Worm (Caenorhabditis elegans): ENCODE measurements around the gene Y77E11A.12.

The Y77E11A.12 gene

DNA sequence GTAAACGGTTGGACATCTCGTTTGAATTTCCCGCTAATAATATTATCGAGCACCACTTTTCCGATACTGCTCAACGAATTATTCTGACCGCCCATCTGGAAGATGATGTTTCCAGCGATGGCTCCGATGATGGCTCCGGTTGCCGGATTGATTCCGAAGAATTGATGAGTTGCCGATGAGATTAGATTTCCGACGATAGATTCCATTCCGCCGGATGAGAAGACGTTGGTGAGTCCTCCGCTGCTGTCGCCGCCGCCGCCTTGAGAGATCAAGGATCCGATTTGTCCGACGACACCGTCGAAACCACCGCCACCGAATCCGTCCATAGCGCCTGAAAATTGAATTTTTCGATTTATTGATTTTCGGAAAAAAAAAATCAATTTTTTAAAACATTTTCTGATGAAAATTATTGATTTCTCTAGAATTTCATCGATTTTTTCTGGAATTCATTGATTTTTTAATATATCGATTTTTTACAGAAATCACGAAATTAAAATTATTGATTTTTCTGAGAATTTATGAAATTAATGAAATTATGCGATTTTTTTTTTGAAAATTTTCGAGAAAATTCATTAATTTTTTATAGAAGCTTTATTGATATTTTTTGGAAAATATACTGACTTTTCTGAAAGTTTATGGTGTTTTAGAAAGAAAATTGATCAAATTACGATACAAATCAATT, 30.8 kb downstream of the Y77E11A.12 start:
- no peak for TF ChIP-seq fos-1 (tag; optimal IDR thresholded peaks at IDR 0.05)
- no peak for TF ChIP-seq nhr-11 (tag; optimal IDR thresholded peaks at IDR 0.05)
- no peak for TF ChIP-seq ceh-82 (tag; optimal IDR thresholded peaks at IDR 0.05)
- no peak for TF ChIP-seq elt-1 (tag; optimal IDR thresholded peaks at IDR 0.05)
- TF ChIP-seq nhr-6 (tag; optimal IDR thresholded peaks at IDR 0.05): no peak
- no peak for TF ChIP-seq unc-62 (GFP tag; optimal IDR thresholded peaks at IDR 0.05)
- TF ChIP-seq nhr-25 (tag; optimal IDR thresholded peaks at IDR 0.05): no peak
- TF ChIP-seq dmd-4 (tag; optimal IDR thresholded peaks at IDR 0.05): no peak
- TF ChIP-seq crh-2 (tag; optimal IDR thresholded peaks at IDR 0.05): no peak
- TF ChIP-seq snpc-4 (tag; optimal IDR thresholded peaks at IDR 0.05): no peak
- TF ChIP-seq blmp-1 (tag; optimal IDR thresholded peaks at IDR 0.05; ENCODE audit: insufficient read depth): no peak
- no peak for TF ChIP-seq gmeb-1 (tag; optimal IDR thresholded peaks at IDR 0.05)
- no peak for TF ChIP-seq lin-11 (tag; optimal IDR thresholded peaks at IDR 0.05)
- no peak for TF ChIP-seq nhr-21 (tag; optimal IDR thresholded peaks at IDR 0.05)

DNA sequence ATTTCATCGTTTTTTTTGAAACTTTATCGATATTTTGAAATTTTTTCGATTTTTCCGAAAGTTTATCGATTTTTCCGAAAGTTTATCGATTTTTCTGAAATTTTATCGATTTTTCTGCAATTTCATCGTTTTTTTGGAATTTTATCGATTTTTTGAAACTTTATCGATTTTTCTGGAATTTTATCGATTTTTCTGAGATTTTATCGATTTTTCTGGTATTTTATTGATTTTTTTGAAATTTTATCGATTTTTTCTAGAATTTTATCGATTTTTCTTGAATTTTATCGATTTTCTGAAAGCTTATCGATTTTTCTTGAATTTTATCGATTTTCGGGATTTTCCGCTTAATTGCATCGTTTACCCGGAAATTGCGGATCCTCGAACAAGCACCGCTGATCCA, 31.4 kb downstream of the Y77E11A.12 start:
- TF ChIP-seq snpc-4 (tag; optimal IDR thresholded peaks at IDR 0.05) (no peak), nhr-25 (tag; optimal IDR thresholded peaks at IDR 0.05) (no peak), sem-4 (tag; optimal IDR thresholded peaks at IDR 0.05) (no peak), ZK546.5 (tag; optimal IDR thresholded peaks at IDR 0.05) (no peak), fos-1 (tag; optimal IDR thresholded peaks at IDR 0.05) (no peak), alr-1 (tag; optimal IDR thresholded peaks at IDR 0.05) (no peak), dmd-4 (tag; optimal IDR thresholded peaks at IDR 0.05) (no peak), lin-39 (tag; optimal IDR thresholded peaks at IDR 0.05) (no peak), crh-2 (tag; optimal IDR thresholded peaks at IDR 0.05) (no peak), nhr-11 (tag; optimal IDR thresholded peaks at IDR 0.05) (no peak), lin-13 (GFP tag; optimal IDR thresholded peaks at IDR 0.05) (no peak), ztf-4 (tag; optimal IDR thresholded peaks at IDR 0.05) (no peak), elt-3 (tag; optimal IDR thresholded peaks at IDR 0.05) (no peak), R02D3.7 (tag; optimal IDR thresholded peaks at IDR 0.05) (no peak), unc-62 (GFP tag; optimal IDR thresholded peaks at IDR 0.05) (no peak)

DNA sequence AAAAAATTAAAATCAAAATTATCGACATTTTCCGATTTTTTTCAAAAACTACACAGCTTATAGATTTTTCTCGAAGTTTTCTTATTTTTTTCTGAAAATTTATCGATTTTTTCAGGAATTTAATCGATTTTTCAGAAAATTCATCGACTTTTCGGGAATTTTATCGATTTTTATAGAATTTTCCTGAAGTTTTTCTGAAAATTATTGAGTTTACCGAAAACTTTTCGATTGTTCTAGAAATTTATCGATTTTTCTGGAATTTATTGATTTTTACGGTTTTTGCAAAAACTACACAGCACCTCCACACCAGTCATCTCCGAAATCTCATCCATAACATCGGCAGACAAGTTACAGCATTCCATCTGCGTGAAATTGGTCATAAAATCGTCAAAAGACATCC, 37.3 kb downstream of the Y77E11A.12 start:
- TF ChIP-seq nhr-25 (tag; optimal IDR thresholded peaks at IDR 0.05) (no peak), dmd-4 (tag; optimal IDR thresholded peaks at IDR 0.05) (no peak), gmeb-1 (tag; optimal IDR thresholded peaks at IDR 0.05) (no peak), F13H6.1 (tag; optimal IDR thresholded peaks at IDR 0.05) (no peak), aly-2 (tag; optimal IDR thresholded peaks at IDR 0.05) (no peak), elt-3 (tag; optimal IDR thresholded peaks at IDR 0.05) (no peak), crh-2 (tag; optimal IDR thresholded peaks at IDR 0.05) (no peak), alr-1 (tag; optimal IDR thresholded peaks at IDR 0.05) (no peak), C34F6.9 (tag; optimal IDR thresholded peaks at IDR 0.05) (no peak), unc-55 (GFP tag; optimal IDR thresholded peaks at IDR 0.05) (no peak), ceh-16 (tag; optimal IDR thresholded peaks at IDR 0.05) (no peak), unc-39 (tag; optimal IDR thresholded peaks at IDR 0.05) (no peak), ama-1 (optimal IDR thresholded peaks at IDR 0.05) (no peak), lin-39 (tag; optimal IDR thresholded peaks at IDR 0.05) (no peak), nhr-237 (tag; optimal IDR thresholded peaks at IDR 0.05) (no peak), nhr-77 (tag; optimal IDR thresholded peaks at IDR 0.05) (no peak)

DNA sequence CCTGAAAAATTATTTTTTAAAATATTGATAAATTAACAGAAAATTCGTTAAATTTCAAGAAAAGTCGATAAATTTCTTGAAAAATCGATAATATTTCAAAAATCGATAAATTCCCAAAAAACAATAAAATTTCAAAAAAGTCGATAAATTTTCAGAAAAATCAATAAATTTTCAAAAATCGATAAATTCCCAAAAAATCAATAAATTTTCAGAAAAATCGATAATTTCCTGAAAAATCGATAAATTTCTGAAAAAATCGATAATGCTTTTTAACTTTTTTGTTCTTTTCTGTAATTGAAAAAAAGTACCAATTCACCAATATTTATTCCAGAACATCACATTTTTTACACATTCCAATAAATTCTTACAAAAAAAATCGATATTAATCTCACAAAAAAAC, 39.8 kb downstream of the Y77E11A.12 start:
- TF ChIP-seq alr-1 (tag; optimal IDR thresholded peaks at IDR 0.05) (no peak), unc-39 (tag; optimal IDR thresholded peaks at IDR 0.05) (no peak), gmeb-1 (tag; optimal IDR thresholded peaks at IDR 0.05) (no peak), mdl-1 (tag; optimal IDR thresholded peaks at IDR 0.05) (no peak), ceh-16 (tag; optimal IDR thresholded peaks at IDR 0.05) (no peak), ztf-11 (tag; optimal IDR thresholded peaks at IDR 0.05) (no peak), nhr-10 (tag; optimal IDR thresholded peaks at IDR 0.05) (no peak), ZK546.5 (tag; optimal IDR thresholded peaks at IDR 0.05) (no peak), lin-13 (GFP tag; optimal IDR thresholded peaks at IDR 0.05) (no peak), ztf-4 (tag; optimal IDR thresholded peaks at IDR 0.05) (no peak), unc-55 (GFP tag; optimal IDR thresholded peaks at IDR 0.05) (no peak), dmd-4 (tag; optimal IDR thresholded peaks at IDR 0.05) (no peak), nhr-129 (tag; optimal IDR thresholded peaks at IDR 0.05) (no peak), nhr-6 (tag; optimal IDR thresholded peaks at IDR 0.05) (no peak), nhr-25 (tag; optimal IDR thresholded peaks at IDR 0.05) (no peak), unc-62 (GFP tag; optimal IDR thresholded peaks at IDR 0.05) (no peak), R02D3.7 (tag; optimal IDR thresholded peaks at IDR 0.05) (no peak)
